Worm (Caenorhabditis elegans): ENCODE measurements around the gene Y116F11A.1.

DNA sequence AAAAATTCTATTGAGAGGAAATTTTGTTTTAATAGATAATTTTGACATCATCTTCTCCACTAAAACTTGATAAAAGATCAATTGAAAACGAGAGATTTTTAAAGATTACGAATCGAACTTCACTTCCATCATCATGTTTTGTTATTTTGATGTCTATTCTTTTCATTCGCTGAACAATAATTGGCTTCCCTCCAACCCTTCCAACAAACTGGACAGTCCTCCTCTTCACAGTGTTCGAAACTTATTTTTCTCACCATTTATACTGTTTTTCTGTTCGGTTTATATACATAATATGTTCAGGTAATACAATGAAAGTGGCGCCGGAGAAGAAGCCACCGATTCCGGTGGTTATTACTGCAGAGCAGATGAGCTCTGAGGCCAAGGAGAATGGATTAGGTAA lies 30.4 kb downstream of the Y116F11A.1 start, which contains the start of gene M162.5:
- no peak for TF ChIP-seq madf-9 (GFP tag; conservative IDR thresholded peaks at IDR 0.05)
- no peak for TF ChIP-seq pha-4 (GFP tag; IDR thresholded peaks at IDR 0.05)
- no peak for TF ChIP-seq pha-4 (tag; optimal IDR thresholded peaks at IDR 0.05)
- TF ChIP-seq mdl-1 (tag; optimal IDR thresholded peaks at IDR 0.05): no peak
- no peak for TF ChIP-seq nhr-10 (tag; optimal IDR thresholded peaks at IDR 0.05)
- TF ChIP-seq nhr-25 (tag; optimal IDR thresholded peaks at IDR 0.05; ENCODE audit: borderline replicate concordance, insufficient read depth): no peak
- TF ChIP-seq Y5F2A.4 (GFP tag; optimal IDR thresholded peaks at IDR 0.05): no peak
- no peak for TF ChIP-seq ceh-28 (tag; optimal IDR thresholded peaks at IDR 0.05)
- TF ChIP-seq unc-62 (GFP tag; optimal IDR thresholded peaks at IDR 0.05 in 1 of 2): no peak
- no peak for TF ChIP-seq unc-62 (tag; optimal IDR thresholded peaks at IDR 0.05)
- no peak for TF ChIP-seq ceh-82 (tag; optimal IDR thresholded peaks at IDR 0.05)
- TF ChIP-seq snpc-1.2 (GFP tag; IDR thresholded peaks at IDR 0.05): no peak
- TF ChIP-seq mdt-29 (GFP tag; IDR thresholded peaks at IDR 0.05): no peak
- no peak for TF ChIP-seq nhr-237 (tag; optimal IDR thresholded peaks at IDR 0.05)
- TF ChIP-seq dpl-1 (GFP tag; optimal IDR thresholded peaks at IDR 0.05): no peak

Data from whole organism, L4 larva.